Worm (Caenorhabditis elegans) whole organism, midembryonic: ENCODE data around the gene drd-1.

Source experiments
- T22C8.4 ChIP-seq: fragments of 200-800 bp; sonication (Bioruptor generic); IDR thresholded peaks from 2 replicates; pipeline ENCODE4 v1.3.6; 2022; ENCODE audit warnings: missing genetic modification characterization, missing compliant biosample characterization
- cog-1 ChIP-seq: sonication (generic microtip); optimal IDR thresholded peaks from 2 replicates; lab custom pipeline; 2016; ENCODE audit warnings: missing genetic modification characterization, missing compliant biosample characterization
- flt-1 ChIP-seq: fragments of 200-800 bp; sonication (Bioruptor generic); IDR thresholded peaks from 2 replicates; pipeline ENCODE4 v1.3.6; 2022; ENCODE audit warnings: missing genetic modification characterization, missing compliant biosample characterization
- klf-2 ChIP-seq: fragments of 200-800 bp; sonication (Bioruptor generic); conservative IDR thresholded peaks from 2 replicates; pipeline ENCODE4 v1.3.6; 2022; ENCODE audit warnings: missing genetic modification reagents, missing genetic modification characterization, missing compliant biosample characterization
- med-1 ChIP-seq: sonication (generic microtip); optimal IDR thresholded peaks from 2 replicates; lab custom pipeline; 2017; ENCODE audit warnings: missing genetic modification characterization, mild to moderate bottlenecking, missing compliant biosample characterization, antibody characterized with exemption, missing genetic modification reagents; ENCODE audit not compliant: insufficient read depth
- ref-1 ChIP-seq: fragments of 200-800 bp; sonication (Bioruptor generic); conservative IDR thresholded peaks from 2 replicates; pipeline ENCODE4 v1.3.6; 2022; ENCODE audit warnings: missing genetic modification reagents, missing genetic modification characterization, missing compliant biosample characterization
- tab-1 ChIP-seq: fragments of 200-800 bp; sonication (Bioruptor generic); IDR thresholded peaks from 2 replicates; pipeline ENCODE4 v1.3.6; 2022; ENCODE audit warnings: missing genetic modification characterization, missing compliant biosample characterization
- ztf-23 ChIP-seq: fragments of 200-800 bp; sonication (Bioruptor generic); IDR thresholded peaks from 2 replicates; pipeline ENCODE4 v1.3.6; 2022; ENCODE audit warnings: missing genetic modification reagents, missing genetic modification characterization, missing compliant biosample characterization
- ztf-29 ChIP-seq: fragments of 200-800 bp; sonication (Bioruptor generic); IDR thresholded peaks from 2 replicates; pipeline ENCODE4 v1.3.6; 2022; ENCODE audit warnings: missing genetic modification reagents, missing genetic modification characterization, missing compliant biosample characterization

Gene drd-1

ce11 chrII:8388001-8388513 lies at the start of gene drd-1:
Gene drd-1 (plus strand): TSS chrII:8388051.
- TF ChIP-seq cog-1 (tag; lab: Kevin White, UChicago) (no peak), klf-2 (GFP tag; lab: Robert Waterston, UW) (no peak), med-1 (no peak), ztf-29 (no peak), ref-1 (GFP tag; lab: Robert Waterston, UW) (no peak), tab-1 (GFP tag; lab: Robert Waterston, UW) (no peak), ztf-23 (GFP tag; lab: Robert Waterston, UW) (no peak), T22C8.4 (no peak)

- TF ChIP-seq ref-1 (GFP tag; lab: Robert Waterston, UW) (no peak), T22C8.4 (no peak), klf-2 (GFP tag; lab: Robert Waterston, UW) (no peak), ztf-29 (no peak), cog-1 (tag; lab: Kevin White, UChicago) (no peak), ztf-23 (GFP tag; lab: Robert Waterston, UW) (no peak)
Measured at ce11 chrII:8339108-8339507, 48.7 kb upstream of the drd-1 start.

- no peak for TF ChIP-seq ztf-23 (GFP tag; lab: Robert Waterston, UW)
- no peak for TF ChIP-seq cog-1 (tag; lab: Kevin White, UChicago)
- no peak for TF ChIP-seq tab-1 (GFP tag; lab: Robert Waterston, UW)
- TF ChIP-seq flt-1 (GFP tag; lab: Robert Waterston, UW) = no peak
Measured at ce11 chrII:8344803-8345202, 43.0 kb upstream of the drd-1 start.

- no peak for TF ChIP-seq klf-2 (GFP tag; lab: Robert Waterston, UW)
- no peak for TF ChIP-seq ref-1 (GFP tag; lab: Robert Waterston, UW)
- TF ChIP-seq ztf-23 (GFP tag; lab: Robert Waterston, UW) = no peak
- no peak for TF ChIP-seq med-1
- TF ChIP-seq flt-1 (GFP tag; lab: Robert Waterston, UW) = no peak
- TF ChIP-seq ztf-29 = no peak
- TF ChIP-seq tab-1 (GFP tag; lab: Robert Waterston, UW) = no peak
- TF ChIP-seq T22C8.4 = no peak
- no peak for TF ChIP-seq cog-1 (tag; lab: Kevin White, UChicago)
Measured at ce11 chrII:8345613-8346012, 42.2 kb upstream of the drd-1 start.

- TF ChIP-seq ztf-23 (GFP tag; lab: Robert Waterston, UW) (no peak), ztf-29 (no peak), T22C8.4 (no peak), klf-2 (GFP tag; lab: Robert Waterston, UW) (no peak), tab-1 (GFP tag; lab: Robert Waterston, UW) (no peak), med-1 (no peak), cog-1 (tag; lab: Kevin White, UChicago) (no peak), flt-1 (GFP tag; lab: Robert Waterston, UW) (no peak), ref-1 (GFP tag; lab: Robert Waterston, UW) (no peak)
Measured at ce11 chrII:8346384-8346783, 41.5 kb upstream of the drd-1 start, which contains the start of gene eff-1. Gene eff-1 (plus strand): TSS chrII:8346684.

ce11 chrII:8353288-8353687 lies 34.6 kb upstream of the drd-1 start:
- TF ChIP-seq flt-1 (GFP tag; lab: Robert Waterston, UW) (no peak), klf-2 (GFP tag; lab: Robert Waterston, UW) (no peak), tab-1 (GFP tag; lab: Robert Waterston, UW) (no peak), ztf-29 (no peak), med-1 (no peak), T22C8.4 (no peak), ztf-23 (GFP tag; lab: Robert Waterston, UW) (no peak), cog-1 (tag; lab: Kevin White, UChicago) (no peak), ref-1 (GFP tag; lab: Robert Waterston, UW) (no peak)

ce11 chrII:8354233-8354750 lies 33.6 kb upstream of the drd-1 start, which contains the start of gene C26D10.6:
Gene C26D10.6 (minus strand): TSS chrII:8354700.
- TF ChIP-seq med-1 = no peak
- no peak for TF ChIP-seq ref-1 (GFP tag; lab: Robert Waterston, UW)
- TF ChIP-seq tab-1 (GFP tag; lab: Robert Waterston, UW) = no peak
- no peak for TF ChIP-seq klf-2 (GFP tag; lab: Robert Waterston, UW)
- TF ChIP-seq flt-1 (GFP tag; lab: Robert Waterston, UW) = no peak
- TF ChIP-seq T22C8.4 = no peak
- TF ChIP-seq cog-1 (tag; lab: Kevin White, UChicago) = no peak
- TF ChIP-seq ztf-23 (GFP tag; lab: Robert Waterston, UW) = no peak
- no peak for TF ChIP-seq ztf-29

ce11 chrII:8358466-8358865 lies 29.4 kb upstream of the drd-1 start:
- no peak for TF ChIP-seq cog-1 (tag; lab: Kevin White, UChicago)
- TF ChIP-seq klf-2 (GFP tag; lab: Robert Waterston, UW) = no peak
- TF ChIP-seq ref-1 (GFP tag; lab: Robert Waterston, UW) = no peak
- TF ChIP-seq med-1 = no peak
- no peak for TF ChIP-seq flt-1 (GFP tag; lab: Robert Waterston, UW)
- TF ChIP-seq ztf-23 (GFP tag; lab: Robert Waterston, UW) = no peak
- no peak for TF ChIP-seq tab-1 (GFP tag; lab: Robert Waterston, UW)
- no peak for TF ChIP-seq ztf-29
- TF ChIP-seq T22C8.4 = no peak

ce11 chrII:8359350-8359749 lies 28.5 kb upstream of the drd-1 start, which contains the start of gene col-77:
Gene col-77 (minus strand): TSS chrII:8359381.
- TF ChIP-seq ref-1 (GFP tag; lab: Robert Waterston, UW) (no peak), ztf-23 (GFP tag; lab: Robert Waterston, UW) (no peak), med-1 (no peak), klf-2 (GFP tag; lab: Robert Waterston, UW) (no peak), tab-1 (GFP tag; lab: Robert Waterston, UW) (no peak), T22C8.4 (no peak), cog-1 (tag; lab: Kevin White, UChicago) (no peak), flt-1 (GFP tag; lab: Robert Waterston, UW) (no peak), ztf-29 (no peak)

- 0 out of 2 replicates have a peak, but pooled peaks have one; percentile 62 for TF ChIP-seq tab-1 (GFP tag; lab: Robert Waterston, UW)
- no peak for TF ChIP-seq flt-1 (GFP tag; lab: Robert Waterston, UW)
Measured at ce11 chrII:8360453-8360852, 27.4 kb upstream of the drd-1 start, which contains the start of gene M195.2. Gene M195.2 (plus strand): TSS chrII:8360753.
